Worm (Caenorhabditis elegans) whole organism, L4/young adult: ENCODE data around the gene srw-55.

ENCODE experiments used
- W03F9.2 ChIP-seq: fragments of 150-350 bp; optimal IDR thresholded peaks from 2 replicates; lab custom pipeline; 2014; ENCODE audit warnings: missing biosample characterization, missing genetic modification characterization
- him-1 ChIP-seq: sonication (generic microtip); optimal IDR thresholded peaks from 2 replicates; lab custom pipeline; 2016; ENCODE audit warnings: missing genotype, missing genetic modification reagents, missing genetic modification characterization, missing compliant biosample characterization

DNA sequence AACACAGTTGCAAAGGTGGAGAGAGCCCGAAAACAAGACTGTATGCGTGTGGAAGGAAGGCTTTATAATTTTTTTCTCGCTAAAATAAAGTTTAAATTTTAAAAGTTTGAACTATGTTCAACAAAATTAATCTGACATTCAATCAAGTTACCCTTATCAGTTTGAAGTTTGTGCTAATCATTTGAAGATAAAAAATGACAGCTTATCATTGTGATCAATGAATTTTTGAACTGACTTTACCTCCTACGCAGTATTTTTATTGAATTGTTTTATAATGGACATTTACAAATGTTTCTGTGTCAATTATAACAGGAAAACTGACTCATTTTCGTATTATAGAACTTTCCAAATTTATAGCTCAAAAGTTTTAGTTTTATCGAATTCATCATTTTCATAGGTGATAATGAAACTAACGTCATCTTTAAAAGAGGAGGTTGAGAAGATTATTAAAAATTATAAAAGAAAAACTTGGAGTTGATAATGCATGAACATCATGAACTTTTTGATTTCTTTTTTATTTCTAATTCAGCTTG, 38.1 kb upstream of the srw-55 start, which contains the start of gene oac-20:
- TF ChIP-seq W03F9.2 (tag; lab: Kevin White, UChicago) (no peak), him-1 (tag; lab: Kevin White, UChicago) (no peak)
